Worm (Caenorhabditis elegans) whole organism, L1 larva: ENCODE results near the gene W03D2.9.

Experiments used
- hlh-4 ChIP-seq: sonication (generic microtip); optimal IDR thresholded peaks from 2 replicates; lab custom pipeline; 2016; ENCODE audit warnings: mild to moderate bottlenecking, missing genetic modification characterization, missing compliant biosample characterization
- mdl-1 ChIP-seq, 2 experiments: fragments of 150-350 bp; optimal IDR thresholded peaks; 2 replicates each; lab custom pipeline; 2014 to 2017; ENCODE audit warnings: missing biosample characterization in 2 of 2, missing genetic modification characterization in 2 of 2, inconsistent platforms in 1 of 2
- unc-62 ChIP-seq: fragments of 150-350 bp; optimal IDR thresholded peaks from 2 replicates; lab custom pipeline; 2014; ENCODE audit warnings: missing biosample characterization, missing genetic modification reagents, missing genetic modification characterization
- zag-1 ChIP-seq: fragments of 150-350 bp; optimal IDR thresholded peaks from 2 replicates; lab custom pipeline; 2014; ENCODE audit warnings: missing biosample characterization, missing genetic modification characterization

- TF ChIP-seq zag-1 (tag; lab: Kevin White, UChicago), result no peak
- TF ChIP-seq mdl-1 (tag; optimal IDR thresholded peaks at IDR 0.05; lab: Kevin White, UChicago), result no peak
- no peak for TF ChIP-seq unc-62
- no peak for TF ChIP-seq hlh-4 (tag; lab: Kevin White, UChicago)
These were observed 33.5 kb downstream of the W03D2.9 start for ce11 chrIV:4041006-4041405.
